Fruit fly (Drosophila melanogaster) whole organism, prepupa: ENCODE measurements around the gene Mer.

Source experiments
- Blimp-1 ChIP-seq: fragments of 200-800 bp; sonication (Bioruptor generic); optimal IDR thresholded peaks from 3 replicates; lab custom pipeline; 2017; ENCODE audit warnings: missing biosample characterization, missing genetic modification characterization, mild to moderate bottlenecking, moderate library complexity, missing genetic modification reagents
- CG10669 ChIP-seq: fragments of 200-800 bp; sonication (Bioruptor generic); optimal IDR thresholded peaks from 3 replicates; lab custom pipeline; 2018; ENCODE audit warnings: missing biosample characterization, mild to moderate bottlenecking, missing genetic modification characterization, moderate library complexity
- CG11294 ChIP-seq: fragments of 200-800 bp; sonication (Bioruptor generic); IDR thresholded peaks from 2 replicates; pipeline ENCODE4 v1.3.6; 2022; ENCODE audit warnings: missing biosample characterization, missing genetic modification characterization
- CG11902 ChIP-seq: fragments of 200-800 bp; sonication (Bioruptor generic); optimal IDR thresholded peaks from 3 replicates; lab custom pipeline; 2016; ENCODE audit warnings: missing biosample characterization, missing genetic modification characterization
- CG15336 ChIP-seq: fragments of 200-800 bp; sonication (Bioruptor generic); IDR thresholded peaks from 2 replicates; pipeline ENCODE4 v1.3.6; 2022; ENCODE audit warnings: missing biosample characterization, missing genetic modification characterization
- CG1621 ChIP-seq: fragments of 200-800 bp; sonication (Bioruptor generic); optimal IDR thresholded peaks from 3 replicates; lab custom pipeline; 2018; ENCODE audit warnings: missing biosample characterization, mild to moderate bottlenecking, missing genetic modification characterization
- CG16779 ChIP-seq: fragments of 200-800 bp; sonication (Bioruptor generic); optimal IDR thresholded peaks from 3 replicates; lab custom pipeline; 2017; ENCODE audit warnings: missing biosample characterization, mild to moderate bottlenecking, missing genetic modification characterization
- CG31627 ChIP-seq: fragments of 200-800 bp; sonication (Bioruptor generic); optimal IDR thresholded peaks from 3 replicates; lab custom pipeline; 2016; ENCODE audit warnings: missing biosample characterization, missing genetic modification characterization
- CG32006 ChIP-seq: fragments of 200-800 bp; sonication (Bioruptor generic); optimal IDR thresholded peaks from 3 replicates; lab custom pipeline; 2017; ENCODE audit warnings: missing biosample characterization, mild to moderate bottlenecking, missing genetic modification characterization
- CG34406 ChIP-seq: fragments of 200-800 bp; sonication (Bioruptor generic); optimal IDR thresholded peaks from 3 replicates; lab custom pipeline; 2016; ENCODE audit warnings: missing biosample characterization, missing genetic modification characterization
- CG3919 ChIP-seq: fragments of 200-800 bp; sonication (Bioruptor generic); optimal IDR thresholded peaks from 3 replicates; lab custom pipeline; 2016; ENCODE audit warnings: missing biosample characterization, missing genetic modification characterization
- CG4318 ChIP-seq: fragments of 200-800 bp; sonication (Bioruptor generic); optimal IDR thresholded peaks from 3 replicates; lab custom pipeline; 2017; ENCODE audit warnings: missing biosample characterization, mild to moderate bottlenecking, missing genetic modification characterization
- CG6163 ChIP-seq: fragments of 200-800 bp; sonication (Bioruptor generic); IDR thresholded peaks from 3 replicates; pipeline ENCODE4 v1.3.6; 2022; ENCODE audit warnings: missing biosample characterization, missing genetic modification characterization
- CG6276 ChIP-seq: fragments of 200-800 bp; sonication (Bioruptor generic); optimal IDR thresholded peaks from 2 replicates; lab custom pipeline; 2017; ENCODE audit warnings: missing biosample characterization, mild to moderate bottlenecking, missing genetic modification characterization
- CG6792 ChIP-seq: fragments of 200-800 bp; sonication (Bioruptor generic); optimal IDR thresholded peaks from 3 replicates; lab custom pipeline; 2016; ENCODE audit warnings: missing biosample characterization, missing genetic modification characterization
- CG6808 ChIP-seq: fragments of 200-800 bp; sonication (Bioruptor generic); optimal IDR thresholded peaks from 3 replicates; lab custom pipeline; 2017; ENCODE audit warnings: missing biosample characterization, missing genetic modification characterization, mild to moderate bottlenecking, moderate library complexity, missing genetic modification reagents
- CG7368 ChIP-seq: fragments of 200-800 bp; sonication (Bioruptor generic); optimal IDR thresholded peaks from 3 replicates; lab custom pipeline; 2016; ENCODE audit warnings: missing biosample characterization, missing genetic modification characterization
- CG8119 ChIP-seq: fragments of 200-800 bp; sonication (Bioruptor generic); IDR thresholded peaks from 3 replicates; pipeline ENCODE4 v1.3.6; 2022; ENCODE audit warnings: missing biosample characterization, missing genetic modification characterization
- CG8319 ChIP-seq: fragments of 200-800 bp; sonication (Bioruptor generic); optimal IDR thresholded peaks from 3 replicates; lab custom pipeline; 2016; ENCODE audit warnings: missing biosample characterization, missing genetic modification characterization
- CG8632 ChIP-seq: fragments of 200-800 bp; sonication (Bioruptor generic); optimal IDR thresholded peaks from 3 replicates; lab custom pipeline; 2016; ENCODE audit warnings: missing biosample characterization, missing genetic modification characterization
- Eip75B ChIP-seq: fragments of 200-800 bp; sonication (Bioruptor generic); optimal IDR thresholded peaks from 3 replicates; lab custom pipeline; 2016; ENCODE audit warnings: missing biosample characterization, missing genetic modification characterization
- Eip78C ChIP-seq: fragments of 200-800 bp; sonication (Bioruptor generic); peaks from one replicate; lab custom pipeline; 2016; ENCODE audit warnings: missing biosample characterization, missing genetic modification characterization
- Eip93F ChIP-seq: fragments of 200-800 bp; sonication (Bioruptor generic); optimal IDR thresholded peaks from 2 replicates; lab custom pipeline; 2016; ENCODE audit warnings: missing biosample characterization, mild to moderate bottlenecking, missing genetic modification characterization
- Ets21C ChIP-seq: fragments of 200-800 bp; sonication (Bioruptor generic); optimal IDR thresholded peaks from 3 replicates; lab custom pipeline; 2016; ENCODE audit warnings: missing biosample characterization, missing genetic modification characterization
- Ets96B ChIP-seq: fragments of 200-800 bp; optimal IDR thresholded peaks from 2 replicates; lab custom pipeline; 2019; ENCODE audit warnings: missing biosample characterization, mild to moderate bottlenecking, missing genetic modification characterization, moderate library complexity
- Gug ChIP-seq: fragments of 200-800 bp; sonication (Bioruptor generic); IDR thresholded peaks from 2 replicates; pipeline ENCODE4 v1.3.6; 2022; ENCODE audit warnings: missing biosample characterization, missing genetic modification characterization
- Hr38 ChIP-seq: sonication (Bioruptor generic); optimal IDR thresholded peaks from 2 replicates; lab custom pipeline; 2016; ENCODE audit warnings: missing biosample characterization, missing genetic modification characterization
- Hr39 ChIP-seq: fragments of 200-800 bp; sonication (Bioruptor generic); optimal IDR thresholded peaks from 2 replicates; lab custom pipeline; 2016; ENCODE audit warnings: missing biosample characterization, missing genetic modification characterization
- Hr4 ChIP-seq: fragments of 200-800 bp; sonication (Bioruptor generic); optimal IDR thresholded peaks from 3 replicates; lab custom pipeline; 2016; ENCODE audit warnings: missing biosample characterization, missing genetic modification characterization
- Lpt ChIP-seq: fragments of 200-800 bp; sonication (Bioruptor generic); optimal IDR thresholded peaks from 3 replicates; lab custom pipeline; 2016; ENCODE audit warnings: missing biosample characterization, missing genetic modification characterization
- Met ChIP-seq: fragments of 200-800 bp; sonication (Bioruptor generic); optimal IDR thresholded peaks from 3 replicates; lab custom pipeline; 2016; ENCODE audit warnings: missing biosample characterization, missing genetic modification characterization
- OdsH ChIP-seq: fragments of 200-800 bp; sonication (Bioruptor generic); optimal IDR thresholded peaks from 3 replicates; lab custom pipeline; 2016; ENCODE audit warnings: missing biosample characterization, missing genetic modification characterization
- Smox ChIP-seq: fragments of 200-800 bp; sonication (Bioruptor generic); optimal IDR thresholded peaks from 3 replicates; lab custom pipeline; 2016; ENCODE audit warnings: missing biosample characterization, missing genetic modification characterization
- Sox14 ChIP-seq: fragments of 200-800 bp; sonication (Bioruptor generic); optimal IDR thresholded peaks from 3 replicates; lab custom pipeline; 2016; ENCODE audit warnings: missing biosample characterization, missing genetic modification characterization
- Sox15 ChIP-seq: fragments of 200-800 bp; sonication (Bioruptor generic); optimal IDR thresholded peaks from 3 replicates; lab custom pipeline; 2016; ENCODE audit warnings: missing biosample characterization, missing genetic modification characterization
- achi ChIP-seq: fragments of 200-800 bp; sonication (Bioruptor generic); optimal IDR thresholded peaks from 3 replicates; lab custom pipeline; 2016; ENCODE audit warnings: missing biosample characterization, missing genetic modification characterization
- cyc ChIP-seq: fragments of 200-800 bp; sonication (Bioruptor generic); optimal IDR thresholded peaks from 3 replicates; lab custom pipeline; 2016; ENCODE audit warnings: missing biosample characterization, missing genetic modification characterization
- dac ChIP-seq: fragments of 200-800 bp; sonication (Bioruptor generic); optimal IDR thresholded peaks from 2 replicates; lab custom pipeline; 2017; ENCODE audit warnings: missing biosample characterization, mild to moderate bottlenecking, missing genetic modification characterization
- dsx ChIP-seq: fragments of 200-800 bp; optimal IDR thresholded peaks from 3 replicates; lab custom pipeline; 2019; ENCODE audit warnings: missing biosample characterization, mild to moderate bottlenecking, missing genetic modification characterization, moderate library complexity; ENCODE audit not compliant: poor library complexity, severe bottlenecking
- esn ChIP-seq: fragments of 200-800 bp; sonication (Bioruptor generic); optimal IDR thresholded peaks from 2 replicates; lab custom pipeline; 2016; ENCODE audit warnings: missing biosample characterization, mild to moderate bottlenecking, missing genetic modification characterization, moderate library complexity
- fd59A ChIP-seq: fragments of 200-800 bp; sonication (Bioruptor generic); optimal IDR thresholded peaks from 2 replicates; lab custom pipeline; 2017; ENCODE audit warnings: missing biosample characterization, mild to moderate bottlenecking, missing genetic modification characterization, missing genetic modification reagents
- fd85E ChIP-seq: fragments of 200-800 bp; sonication (Bioruptor generic); optimal IDR thresholded peaks from 3 replicates; lab custom pipeline; 2016; ENCODE audit warnings: missing biosample characterization, missing genetic modification characterization
- fkh ChIP-seq: fragments of 200-800 bp; sonication (Bioruptor generic); optimal IDR thresholded peaks from 3 replicates; lab custom pipeline; 2017; ENCODE audit warnings: missing biosample characterization, mild to moderate bottlenecking, missing genetic modification characterization, moderate library complexity
- lz ChIP-seq: fragments of 200-800 bp; sonication (Bioruptor generic); optimal IDR thresholded peaks from 3 replicates; lab custom pipeline; 2016; ENCODE audit warnings: missing biosample characterization, missing genetic modification characterization
- pdm3 ChIP-seq: fragments of 200-800 bp; sonication (Bioruptor generic); optimal IDR thresholded peaks from 3 replicates; lab custom pipeline; 2016; ENCODE audit warnings: missing biosample characterization, missing genetic modification characterization
- salr ChIP-seq, 2 experiments: fragments of 200-800 bp; sonication (Bioruptor generic); optimal IDR thresholded peaks; 3 replicates each; lab custom pipeline; 2016 to 2018; ENCODE audit warnings: missing biosample characterization in 2 of 2, missing genetic modification characterization in 2 of 2, mild to moderate bottlenecking in 1 of 2
- spab ChIP-seq: fragments of 200-800 bp; sonication (Bioruptor generic); optimal IDR thresholded peaks from 2 replicates; lab custom pipeline; 2017; ENCODE audit warnings: missing biosample characterization, mild to moderate bottlenecking, missing genetic modification characterization, missing genetic modification reagents
- ss ChIP-seq, 2 experiments: fragments of 200-800 bp; sonication (Bioruptor generic); optimal IDR thresholded peaks; 2 replicates in 1 of 2; 3 replicates in 1 of 2; lab custom pipeline; 2017 to 2018; ENCODE audit warnings: mild to moderate bottlenecking in 2 of 2, missing biosample characterization in 2 of 2, missing genetic modification characterization in 2 of 2, moderate library complexity in 1 of 2
- svp ChIP-seq: fragments of 200-800 bp; sonication (Bioruptor generic); peaks from one replicate; lab custom pipeline; 2016; ENCODE audit warnings: missing biosample characterization, missing genetic modification characterization
- topi ChIP-seq: fragments of 200-800 bp; sonication (Bioruptor generic); optimal IDR thresholded peaks from 3 replicates; lab custom pipeline; 2016; ENCODE audit warnings: missing biosample characterization, missing genetic modification characterization
- vri ChIP-seq: fragments of 200-800 bp; sonication (Bioruptor generic); optimal IDR thresholded peaks from 3 replicates; lab custom pipeline; 2016; ENCODE audit warnings: missing biosample characterization, mild to moderate bottlenecking, missing genetic modification characterization

The Mer gene

dm6 chrX:19663196-19663858 is 30.0 kb downstream of the Mer start:
- TF ChIP-seq Sox15 (GFP tag; lab: Kevin White, UChicago) (no peak), Hr4 (GFP tag; lab: Kevin White, UChicago) (peak; percentile 35), CG6163 (0 out of 3 replicates have a peak, but pooled peaks have one; percentile 26), CG32006 (GFP tag; lab: Kevin White, UChicago) (peak; percentile 78), CG6276 (peak; percentile 64), CG4318 (GFP tag; lab: Kevin White, UChicago) (no peak), CG11294 (GFP tag; lab: Robert Waterston, UW) (no peak), esn (GFP tag; lab: Kevin White, UChicago) (peak; percentile 66), OdsH (GFP tag; lab: Kevin White, UChicago) (peak; percentile 43), CG6808 (GFP tag; lab: Kevin White, UChicago) (peak; percentile 69), CG6792 (GFP tag; lab: Kevin White, UChicago) (peak; percentile 50), CG1621 (no peak), Eip93F (GFP tag; lab: Kevin White, UChicago) (no peak), Met (peak; percentile 64), salr (GFP tag; optimal IDR thresholded peaks at IDR 0.05; lab: Kevin White, UChicago) (peak in 1 of 2 experiments; percentile 16), CG10669 (GFP tag; lab: Kevin White, UChicago) (no peak), pdm3 (GFP tag; lab: Kevin White, UChicago) (peak; percentile 55), fd59A (GFP tag; lab: Kevin White, UChicago) (peak; percentile 55), Eip75B (GFP tag; lab: Kevin White, UChicago) (peak; percentile 35), lz (peak; percentile 55), dsx (GFP tag; lab: Kevin White, UChicago) (no peak), dac (peak; percentile 29), cyc (GFP tag; lab: Kevin White, UChicago) (peak; percentile 24), Ets21C (GFP tag; lab: Kevin White, UChicago) (no peak), CG8632 (GFP tag; lab: Kevin White, UChicago) (no peak), Hr38 (GFP tag; lab: Kevin White, UChicago) (no peak), vri (GFP tag; lab: Kevin White, UChicago) (no peak), ss (GFP tag; optimal IDR thresholded peaks at IDR 0.05; lab: Kevin White, UChicago) (peak; percentile 56 to 57), CG8119 (no peak), Lpt (GFP tag; lab: Kevin White, UChicago) (no peak), Blimp-1 (peak; percentile 12), CG34406 (peak; percentile 44), Gug (no peak), Ets96B (tag; lab: Kevin White, UChicago) (peak; percentile 46), topi (GFP tag; lab: Kevin White, UChicago) (peak; percentile 63), CG3919 (GFP tag; lab: Kevin White, UChicago) (peak; percentile 51), Eip78C (GFP tag; lab: Kevin White, UChicago) (peak; percentile 91), fd85E (GFP tag; lab: Kevin White, UChicago) (no peak), CG11902 (GFP tag; lab: Kevin White, UChicago) (no peak), achi (peak; percentile 47), Hr39 (GFP tag; lab: Kevin White, UChicago) (peak; percentile 49), spab (GFP tag; lab: Kevin White, UChicago) (peak; percentile 34), svp (GFP tag; lab: Kevin White, UChicago) (peak; percentile 75), CG31627 (GFP tag; lab: Kevin White, UChicago) (peak; percentile 7), Smox (peak; percentile 71), Sox14 (GFP tag; lab: Kevin White, UChicago) (no peak), fkh (GFP tag; lab: Kevin White, UChicago) (no peak), CG16779 (no peak), CG15336 (GFP tag; lab: Robert Waterston, UW) (no peak), CG8319 (GFP tag; lab: Kevin White, UChicago) (no peak), CG7368 (peak; percentile 9)
